Fruit fly (Drosophila melanogaster) whole organism, embryonic: ENCODE measurements around the gene CG1440.

Experiments used
- CTCF ChIP-seq: fragments of 200-800 bp; sonication (Bioruptor generic); optimal IDR thresholded peaks from 2 replicates; lab custom pipeline; 2017; ENCODE audit warnings: missing biosample characterization, mild to moderate bottlenecking, missing genetic modification characterization, moderate library complexity
- sd ChIP-seq: fragments of 200-800 bp; sonication (Bioruptor generic); optimal IDR thresholded peaks from 3 replicates; lab custom pipeline; 2018; ENCODE audit warnings: missing biosample characterization, mild to moderate bottlenecking, missing genetic modification characterization, moderate library complexity

dm6 chrX:8475657-8476056 lies 38.8 kb downstream of the CG1440 start:
- TF ChIP-seq sd (tag; lab: Kevin White, UChicago) (no peak), CTCF (no peak)
